Worm (Caenorhabditis elegans) whole organism, late embryonic: ENCODE results near the gene mrps-22.

Experiments used
- Y22D7AL.16 ChIP-seq: sonication (generic microtip); optimal IDR thresholded peaks from 2 replicates; lab custom pipeline; 2016; ENCODE audit warnings: missing genetic modification characterization, missing compliant biosample characterization
- ama-1 ChIP-seq: fragments of 150-350 bp; optimal IDR thresholded peaks from 2 replicates; lab custom pipeline; 2014
- ceh-30 ChIP-seq: fragments of 150-350 bp; optimal IDR thresholded peaks from 2 replicates; lab custom pipeline; 2014; ENCODE audit warnings: missing biosample characterization, missing genetic modification characterization
- dmd-4 ChIP-seq: sonication (generic microtip); optimal IDR thresholded peaks from 2 replicates; lab custom pipeline; 2016; ENCODE audit warnings: borderline replicate concordance, missing genetic modification characterization, missing compliant biosample characterization
- fax-1 ChIP-seq: sonication (generic microtip); optimal IDR thresholded peaks from 2 replicates; lab custom pipeline; 2016; ENCODE audit warnings: missing genotype, missing genetic modification characterization, missing compliant biosample characterization
- hlh-30 ChIP-seq: sonication (generic microtip); optimal IDR thresholded peaks from 2 replicates; lab custom pipeline; 2017; ENCODE audit warnings: antibody characterized with exemption, missing genetic modification characterization, missing compliant biosample characterization; ENCODE audit not compliant: insufficient read depth
- madf-2 ChIP-seq: sonication (generic microtip); optimal IDR thresholded peaks from 2 replicates; lab custom pipeline; 2017; ENCODE audit warnings: missing genetic modification characterization, missing compliant biosample characterization
- mec-3 ChIP-seq: sonication (generic microtip); optimal IDR thresholded peaks from 2 replicates; lab custom pipeline; 2016; ENCODE audit warnings: borderline replicate concordance, missing genetic modification characterization, missing compliant biosample characterization
- nfya-1 ChIP-seq: sonication (generic microtip); optimal IDR thresholded peaks from 2 replicates; lab custom pipeline; 2017; ENCODE audit warnings: missing genetic modification characterization, mild to moderate bottlenecking, missing compliant biosample characterization, antibody characterized with exemption, moderate library complexity
- odd-2 ChIP-seq: sonication (generic microtip); optimal IDR thresholded peaks from 2 replicates; lab custom pipeline; 2017; ENCODE audit warnings: antibody characterized with exemption, mild to moderate bottlenecking, missing genetic modification characterization, missing compliant biosample characterization
- pat-9 ChIP-seq: fragments of 200-800 bp; sonication (Bioruptor generic); optimal IDR thresholded peaks from 2 replicates; lab custom pipeline; 2018; ENCODE audit warnings: mild to moderate bottlenecking, missing genetic modification characterization, moderate library complexity, missing compliant biosample characterization
- pax-1 ChIP-seq: fragments of 150-350 bp; optimal IDR thresholded peaks from 2 replicates; lab custom pipeline; 2014; ENCODE audit warnings: missing biosample characterization, missing genetic modification characterization
- unc-55 ChIP-seq: sonication (generic microtip); optimal IDR thresholded peaks from 2 replicates; lab custom pipeline; 2017; ENCODE audit warnings: missing biosample characterization, missing genetic modification reagents, missing genetic modification characterization

DNA sequence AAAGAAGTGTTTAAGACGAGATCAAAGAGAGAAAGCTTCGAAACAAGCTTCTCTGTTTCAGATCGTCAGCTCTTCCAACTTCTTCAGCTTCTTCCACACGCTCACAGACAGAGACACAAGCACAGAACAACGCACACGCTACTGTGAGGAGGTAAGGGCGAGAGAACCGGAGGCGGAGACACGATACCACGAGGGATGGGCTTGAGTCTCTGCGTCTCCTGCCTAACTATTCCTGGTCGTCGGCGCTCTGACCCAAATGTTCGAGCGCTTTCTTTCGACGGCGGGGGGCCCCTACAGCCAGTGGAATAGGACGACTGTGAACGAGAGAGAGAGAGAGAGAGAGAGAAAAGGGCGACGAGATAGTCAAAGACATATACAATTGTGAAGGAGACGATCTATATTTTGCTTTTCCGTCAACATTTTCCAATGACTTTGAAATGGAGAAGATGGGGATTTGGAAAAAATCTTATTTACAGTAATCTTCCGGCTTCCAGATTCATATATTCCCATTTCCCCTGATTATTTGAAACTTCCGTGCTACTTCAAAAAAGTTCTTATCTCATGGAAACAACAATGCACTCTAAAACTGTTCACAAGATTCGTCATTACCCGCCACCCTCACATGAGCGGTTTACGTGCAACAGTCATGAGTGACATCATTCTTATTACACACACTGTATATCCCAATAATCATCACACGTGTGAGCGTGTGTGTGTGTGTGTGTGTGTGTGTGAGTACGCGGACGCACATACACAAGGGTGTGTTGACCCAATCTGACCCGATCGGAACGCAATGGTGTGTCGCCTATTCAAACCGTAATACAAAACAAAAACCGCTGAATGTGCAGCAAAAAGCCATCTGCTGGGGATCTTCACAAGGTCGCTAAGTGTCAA, 33.4 kb upstream of the mrps-22 start:
- TF ChIP-seq ceh-30 (tag; lab: Kevin White, UChicago) (no peak), ama-1 (peak; percentile 88), madf-2 (tag; lab: Kevin White, UChicago) (peak; percentile 18), nfya-1 (tag; lab: Kevin White, UChicago) (peak; percentile 94), pat-9 (tag; lab: Kevin White, UChicago) (no peak), mec-3 (peak; percentile 53), hlh-30 (tag; lab: Kevin White, UChicago) (peak; percentile 96), pax-1 (tag; lab: Kevin White, UChicago) (peak; percentile 42), fax-1 (tag; lab: Kevin White, UChicago) (no peak), dmd-4 (tag; lab: Kevin White, UChicago) (no peak), unc-55 (GFP tag; lab: Kevin White, UChicago) (peak; percentile 28), Y22D7AL.16 (tag; lab: Kevin White, UChicago) (no peak), odd-2 (tag; lab: Kevin White, UChicago) (no peak)
